Worm (Caenorhabditis elegans) whole organism, L4/young adult: ENCODE results near the gene mpk-1.

Experiments
- W03F9.2 ChIP-seq: fragments of 150-350 bp; optimal IDR thresholded peaks from 2 replicates; lab custom pipeline; 2014; ENCODE audit warnings: missing biosample characterization, missing genetic modification characterization
- dao-5 ChIP-seq: sonication (generic microtip); optimal IDR thresholded peaks from 2 replicates; lab custom pipeline; 2016; ENCODE audit warnings: missing genotype, missing genetic modification characterization, moderate library complexity, missing compliant biosample characterization
- him-1 ChIP-seq: sonication (generic microtip); optimal IDR thresholded peaks from 2 replicates; lab custom pipeline; 2016; ENCODE audit warnings: missing genotype, missing genetic modification reagents, missing genetic modification characterization, missing compliant biosample characterization

DNA sequence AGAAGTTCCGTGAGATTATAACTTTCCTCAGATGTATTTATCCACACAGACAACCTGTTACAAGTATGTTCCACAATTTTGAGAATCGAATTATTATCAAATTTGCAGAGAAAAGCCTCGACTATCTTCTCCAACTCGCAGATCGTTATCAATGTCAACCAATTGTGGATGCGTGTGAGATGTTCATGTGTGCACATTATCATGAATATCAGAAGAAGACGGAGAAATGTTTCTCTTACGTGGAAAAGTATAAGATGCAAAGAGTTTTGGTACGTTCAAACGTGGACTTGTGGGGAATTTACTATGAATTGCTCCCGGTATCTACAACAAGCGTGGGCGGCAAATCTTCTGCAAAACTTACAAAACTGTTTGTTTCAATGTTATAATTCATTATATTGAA, 43.2 kb upstream of the mpk-1 start:
- TF ChIP-seq him-1 (tag; lab: Kevin White, UChicago) (no peak), W03F9.2 (no peak), dao-5 (tag; lab: Kevin White, UChicago) (no peak)
